Worm (Caenorhabditis elegans): ENCODE data around the gene rsp-5.

ce11 chrII:6448189-6448588 lies 41.8 kb upstream of the rsp-5 start:
- TF ChIP-seq ama-1 (optimal IDR thresholded peaks at IDR 0.05) (no peak), elt-2 (tag; optimal IDR thresholded peaks at IDR 0.05) (no peak), fkh-2 (tag; optimal IDR thresholded peaks at IDR 0.05) (no peak), nhr-43 (tag; optimal IDR thresholded peaks at IDR 0.05; ENCODE audit: poor library complexity, severe bottlenecking) (no peak), ceh-82 (tag; optimal IDR thresholded peaks at IDR 0.05) (no peak)
